Fruit fly (Drosophila melanogaster) whole organism, wandering third instar larva: ENCODE measurements around the gene sgl.

Experiments used
- Abd-B ChIP-seq: fragments of >200 bp; optimal IDR thresholded peaks from 2 replicates; lab custom pipeline; 2017; ENCODE audit warnings: missing biosample characterization, missing genetic modification characterization
- CG32264 ChIP-seq: fragments of 200-800 bp; sonication (Bioruptor generic); optimal IDR thresholded peaks from 2 replicates; lab custom pipeline; 2016; ENCODE audit warnings: missing biosample characterization, missing genetic modification characterization
- CG9705 ChIP-seq: fragments of 200-800 bp; sonication (Bioruptor generic); optimal IDR thresholded peaks from 2 replicates; lab custom pipeline; 2018; ENCODE audit warnings: missing biosample characterization, mild to moderate bottlenecking, missing genetic modification characterization
- CrebA ChIP-seq: fragments of 200-800 bp; sonication (Bioruptor generic); optimal IDR thresholded peaks from 2 replicates; lab custom pipeline; 2016; ENCODE audit warnings: missing biosample characterization, mild to moderate bottlenecking, missing genetic modification characterization, borderline replicate concordance
- Dfd ChIP-seq: fragments of >200 bp; optimal IDR thresholded peaks from 2 replicates; lab custom pipeline; 2017; ENCODE audit warnings: missing biosample characterization, missing genetic modification characterization
- Dif ChIP-seq: fragments of 200-275, 200-300 bp; sonication (Bioruptor generic); optimal IDR thresholded peaks from 2 replicates; lab custom pipeline; 2018; ENCODE audit warnings: missing biosample characterization, missing genetic modification characterization; ENCODE audit not compliant: partially characterized antibody
- GATAd ChIP-seq: sonication (Bioruptor generic); optimal IDR thresholded peaks from 2 replicates; lab custom pipeline; 2016; ENCODE audit warnings: missing biosample characterization, missing genetic modification characterization
- HLH106 ChIP-seq: fragments of 200-800 bp; optimal IDR thresholded peaks from 3 replicates; lab custom pipeline; 2019; ENCODE audit warnings: missing biosample characterization, mild to moderate bottlenecking, missing genetic modification characterization, moderate library complexity
- Hnf4 ChIP-seq: fragments of 200-800 bp; sonication (Bioruptor generic); optimal IDR thresholded peaks from 2 replicates; lab custom pipeline; 2016; ENCODE audit warnings: missing biosample characterization, mild to moderate bottlenecking, missing genetic modification characterization
- Hr78 ChIP-seq: fragments of >200 bp; optimal IDR thresholded peaks from 2 replicates; lab custom pipeline; 2017; ENCODE audit warnings: missing biosample characterization, missing genetic modification characterization
- Hr83 ChIP-seq: fragments of 200-300 bp; sonication (Bioruptor generic); optimal IDR thresholded peaks from 2 replicates; lab custom pipeline; 2016; ENCODE audit warnings: missing biosample characterization, mild to moderate bottlenecking, missing genetic modification characterization, moderate library complexity; ENCODE audit not compliant: poor library complexity, severe bottlenecking
- Jra ChIP-seq: sonication (Bioruptor generic); optimal IDR thresholded peaks from 2 replicates; lab custom pipeline; 2016; ENCODE audit warnings: missing biosample characterization, missing genetic modification characterization
- Mio ChIP-seq: sonication (Bioruptor generic); optimal IDR thresholded peaks from 2 replicates; lab custom pipeline; 2016; ENCODE audit warnings: missing biosample characterization, missing genetic modification characterization
- Myc ChIP-seq: fragments of >200 bp; optimal IDR thresholded peaks from 2 replicates; lab custom pipeline; 2017
- N ChIP-seq: fragments of >200 bp; optimal IDR thresholded peaks from 2 replicates; lab custom pipeline; 2018; ENCODE audit warnings: missing biosample characterization, missing external identifiers, missing genetic modification characterization
- OdsH ChIP-seq: fragments of 200-800 bp; sonication (Bioruptor generic); optimal IDR thresholded peaks from 2 replicates; lab custom pipeline; 2016; ENCODE audit warnings: missing biosample characterization, mild to moderate bottlenecking, missing genetic modification characterization
- Rel ChIP-seq, 2 experiments: fragments of 200-800 bp; sonication (Bioruptor generic) in 1 of 2; optimal IDR thresholded peaks; 2 replicates in 1 of 2; 3 replicates in 1 of 2; lab custom pipeline; 2016 to 2019; ENCODE audit warnings: mild to moderate bottlenecking in 2 of 2, missing biosample characterization in 2 of 2, missing genetic modification characterization in 2 of 2, moderate library complexity in 1 of 2
- Sp1 ChIP-seq: fragments of 200-800 bp; sonication (Bioruptor generic); optimal IDR thresholded peaks from 3 replicates; lab custom pipeline; 2019; ENCODE audit warnings: missing biosample characterization, mild to moderate bottlenecking, missing genetic modification characterization, moderate library complexity
- Vsx2 ChIP-seq: fragments of 200-300, 225-300 bp; sonication (Bioruptor generic); optimal IDR thresholded peaks from 2 replicates; lab custom pipeline; 2018; ENCODE audit warnings: missing biosample characterization, missing genetic modification characterization; ENCODE audit not compliant: partially characterized antibody
- br ChIP-seq: fragments of 200-800 bp; sonication (Bioruptor generic); optimal IDR thresholded peaks from 2 replicates; lab custom pipeline; 2016; ENCODE audit warnings: missing biosample characterization, missing genetic modification characterization
- brk ChIP-seq: fragments of 200-800 bp; sonication (Bioruptor generic); optimal IDR thresholded peaks from 2 replicates; lab custom pipeline; 2016; ENCODE audit warnings: missing biosample characterization, mild to moderate bottlenecking, missing genetic modification characterization
- dl ChIP-seq, 2 experiments: fragments of 175-275, 200-275 bp in 1 of 2; fragments of 200-275 bp in 1 of 2; sonication (Bioruptor generic); optimal IDR thresholded peaks; lab custom pipeline; 2018; ENCODE audit warnings: mild to moderate bottlenecking in 2 of 2, missing biosample characterization in 2 of 2, missing genetic modification characterization in 2 of 2, moderate library complexity in 2 of 2; ENCODE audit not compliant: partially characterized antibody in 2 of 2, insufficient read depth in 1 of 2
- dmrt93B ChIP-seq: fragments of 200-800 bp; sonication (Bioruptor generic); optimal IDR thresholded peaks from 2 replicates; lab custom pipeline; 2018; ENCODE audit warnings: missing biosample characterization, mild to moderate bottlenecking, missing genetic modification characterization
- dsf ChIP-seq: sonication (Bioruptor generic); optimal IDR thresholded peaks from 2 replicates; lab custom pipeline; 2016; ENCODE audit warnings: missing biosample characterization, missing genetic modification characterization, borderline replicate concordance
- ey ChIP-seq: fragments of 200-800 bp; sonication (Bioruptor generic); optimal IDR thresholded peaks from 2 replicates; lab custom pipeline; 2016; ENCODE audit warnings: missing biosample characterization, missing genetic modification characterization
- foxo ChIP-seq, 2 experiments: fragments of 200-800 bp; sonication (Bioruptor generic); optimal IDR thresholded peaks; 2 replicates in 1 of 2; 3 replicates in 1 of 2; lab custom pipeline; 2016 to 2017; ENCODE audit warnings: missing biosample characterization in 2 of 2, missing genetic modification characterization in 2 of 2
- fru ChIP-seq: fragments of 200-800 bp; sonication (Bioruptor generic); optimal IDR thresholded peaks from 3 replicates; lab custom pipeline; 2016; ENCODE audit warnings: missing biosample characterization, mild to moderate bottlenecking, missing genetic modification characterization
- h ChIP-seq: fragments of 200-800 bp; sonication (Bioruptor generic); optimal IDR thresholded peaks from 3 replicates; lab custom pipeline; 2016; ENCODE audit warnings: missing biosample characterization, mild to moderate bottlenecking, missing genetic modification characterization
- jim ChIP-seq: fragments of 175-275, 200-325 bp; sonication (Bioruptor generic); optimal IDR thresholded peaks from 2 replicates; lab custom pipeline; 2016; ENCODE audit warnings: missing biosample characterization, mild to moderate bottlenecking, missing genetic modification characterization
- lola ChIP-seq: fragments of >200 bp; optimal IDR thresholded peaks from 2 replicates; lab custom pipeline; 2017; ENCODE audit warnings: missing biosample characterization, missing genetic modification characterization
- pan ChIP-seq: fragments of >200 bp; optimal IDR thresholded peaks from 2 replicates; lab custom pipeline; 2017
- psq ChIP-seq: fragments of 200-800 bp; sonication (Bioruptor generic); optimal IDR thresholded peaks from 3 replicates; lab custom pipeline; 2017; ENCODE audit warnings: missing biosample characterization, mild to moderate bottlenecking, missing genetic modification characterization, moderate library complexity
- rgr ChIP-seq: fragments of 200-800 bp; sonication (Bioruptor generic); optimal IDR thresholded peaks from 3 replicates; lab custom pipeline; 2016; ENCODE audit warnings: missing biosample characterization, mild to moderate bottlenecking, missing genetic modification characterization
- sage ChIP-seq: fragments of 200-800 bp; sonication (Bioruptor generic); optimal IDR thresholded peaks from 2 replicates; lab custom pipeline; 2016; ENCODE audit warnings: missing biosample characterization, mild to moderate bottlenecking, missing genetic modification characterization
- sv ChIP-seq: fragments of 200-800 bp; sonication (Bioruptor generic); optimal IDR thresholded peaks from 3 replicates; lab custom pipeline; 2016; ENCODE audit warnings: missing biosample characterization, missing genetic modification characterization
- tai ChIP-seq: sonication (Bioruptor generic); optimal IDR thresholded peaks from 2 replicates; lab custom pipeline; 2016; ENCODE audit warnings: missing biosample characterization, missing genetic modification characterization
- usp ChIP-seq: fragments of >200 bp; optimal IDR thresholded peaks from 2 replicates; lab custom pipeline; 2017; ENCODE audit warnings: missing biosample characterization, missing genetic modification characterization
- woc ChIP-seq: sonication (Bioruptor generic); optimal IDR thresholded peaks from 2 replicates; lab custom pipeline; 2016; ENCODE audit warnings: missing biosample characterization, mild to moderate bottlenecking, missing genetic modification characterization

The sgl gene

dm6 chr3L:6979387-6980249, 15.1 kb upstream of the sgl start, which contains the start of gene Galphai:
Gene Galphai, minus strand, starts transcription at chr3L:6980044.
- TF ChIP-seq br (no peak), Myc (peak; percentile 6), h (peak; percentile 11), woc (GFP tag; lab: Kevin White, UChicago) (no peak), CrebA (GFP tag; lab: Kevin White, UChicago) (no peak), Sp1 (peak; percentile 44), jim (peak; percentile 40), Dfd (GFP tag; lab: Kevin White, UChicago) (no peak), Mio (GFP tag; lab: Kevin White, UChicago) (no peak), brk (GFP tag; lab: Kevin White, UChicago) (no peak), dmrt93B (no peak), N (GFP tag; lab: Kevin White, UChicago) (no peak), Hr83 (GFP tag; lab: Kevin White, UChicago) (no peak), Hnf4 (GFP tag; lab: Kevin White, UChicago) (peak; percentile 22), dsf (GFP tag; lab: Kevin White, UChicago) (no peak), GATAd (no peak), pan (lab: Kevin White, UChicago) (no peak), sage (GFP tag; lab: Kevin White, UChicago) (no peak), lola (no peak), OdsH (GFP tag; lab: Kevin White, UChicago) (no peak), tai (GFP tag; lab: Kevin White, UChicago) (no peak), dl (GFP tag; optimal IDR thresholded peaks at IDR 0.05; lab: Kevin White, UChicago; ENCODE audit: insufficient read depth in 1 of 2, partially characterized antibody in 2 of 2) (peak in 1 of 2 experiments; percentile 17), usp (GFP tag; lab: Kevin White, UChicago) (no peak), sv (GFP tag; lab: Kevin White, UChicago) (no peak), CG32264 (GFP tag; lab: Kevin White, UChicago) (no peak), ey (GFP tag; lab: Kevin White, UChicago) (no peak), foxo (GFP tag; optimal IDR thresholded peaks at IDR 0.05; lab: Kevin White, UChicago) (peak in 1 of 2 experiments; percentile 16), Dif (GFP tag; lab: Kevin White, UChicago) (no peak), fru (GFP tag; lab: Kevin White, UChicago) (peak; percentile 18), Hr78 (GFP tag; lab: Kevin White, UChicago) (no peak), Abd-B (no peak), rgr (GFP tag; lab: Kevin White, UChicago) (peak; percentile 19), psq (no peak), Jra (GFP tag; lab: Kevin White, UChicago) (peak; percentile 26), Vsx2 (GFP tag; lab: Kevin White, UChicago) (no peak), Rel (GFP tag; optimal IDR thresholded peaks at IDR 0.05; lab: Kevin White, UChicago) (no peak), Rel (tag; optimal IDR thresholded peaks at IDR 0.05; lab: Kevin White, UChicago) (peak; percentile 95), CG9705 (GFP tag; lab: Kevin White, UChicago) (no peak), HLH106 (tag; lab: Kevin White, UChicago) (peak; percentile 21)
- TF ChIP-seq, all 38 proteins: peak for 12

- TF ChIP-seq Dfd (GFP tag; lab: Kevin White, UChicago), result no peak
Measured at dm6 chr3L:6978757-6979386, 14.3 kb upstream of the sgl start.
